Worm (Caenorhabditis elegans) whole organism, L3 larva: ENCODE data around the gene K07C11.7.

ENCODE experiments used
- R02D3.7 ChIP-seq: fragments of 150-350 bp; optimal IDR thresholded peaks from 2 replicates; lab custom pipeline; 2014; ENCODE audit warnings: missing biosample characterization, missing genetic modification characterization
- ZK546.5 ChIP-seq: sonication (generic microtip); optimal IDR thresholded peaks from 2 replicates; lab custom pipeline; 2017; ENCODE audit warnings: missing biosample characterization, missing genetic modification characterization
- aly-2 ChIP-seq: fragments of 150-350 bp; optimal IDR thresholded peaks from 2 replicates; lab custom pipeline; 2014; ENCODE audit warnings: missing biosample characterization, missing genetic modification characterization
- ama-1 ChIP-seq: fragments of 150-350 bp; optimal IDR thresholded peaks from 2 replicates; lab custom pipeline; 2018
- ceh-16 ChIP-seq: sonication (generic microtip); optimal IDR thresholded peaks from 2 replicates; lab custom pipeline; 2017; ENCODE audit warnings: missing biosample characterization, missing genetic modification characterization
- ceh-28 ChIP-seq: fragments of 150-350 bp; optimal IDR thresholded peaks from 2 replicates; lab custom pipeline; 2014; ENCODE audit warnings: missing biosample characterization, missing genetic modification reagents, missing genetic modification characterization
- ceh-82 ChIP-seq: fragments of 150-350 bp; optimal IDR thresholded peaks from 2 replicates; lab custom pipeline; 2014; ENCODE audit warnings: missing biosample characterization, missing genetic modification characterization
- ceh-9 ChIP-seq: sonication (generic microtip); optimal IDR thresholded peaks from 2 replicates; lab custom pipeline; 2018; ENCODE audit warnings: missing biosample characterization, missing genetic modification characterization
- daf-12 ChIP-seq: fragments of 150-350 bp; optimal IDR thresholded peaks from 2 replicates; lab custom pipeline; 2014; ENCODE audit warnings: missing biosample characterization, missing genetic modification reagents, missing genetic modification characterization
- egl-27 ChIP-seq: sonication (generic microtip); optimal IDR thresholded peaks from 4 replicates; lab custom pipeline; 2017; ENCODE audit warnings: missing biosample characterization, missing genetic modification reagents, missing genetic modification characterization
- egl-5 ChIP-seq: fragments of 150-350 bp; optimal IDR thresholded peaks from 2 replicates; lab custom pipeline; 2017; ENCODE audit warnings: missing biosample characterization, missing genetic modification reagents, missing genetic modification characterization, inconsistent platforms
- elt-2 ChIP-seq: sonication (generic microtip); optimal IDR thresholded peaks from 2 replicates; lab custom pipeline; 2016; ENCODE audit warnings: missing genetic modification reagents, mild to moderate bottlenecking, missing genetic modification characterization, missing compliant biosample characterization
- elt-3 ChIP-seq, 3 experiments: fragments of 150-350 bp in 1 of 3; sonication (generic microtip) in 2 of 3; optimal IDR thresholded peaks; 2 replicates in 2 of 3; 4 replicates in 1 of 3; lab custom pipeline; 2014 to 2017; ENCODE audit warnings: missing biosample characterization in 3 of 3, missing genetic modification characterization in 3 of 3
- eor-1 ChIP-seq, 2 experiments: fragments of 150-350 bp; optimal IDR thresholded peaks; 2 replicates each; lab custom pipeline; 2014 to 2018; ENCODE audit warnings: missing biosample characterization in 2 of 2, missing genetic modification characterization in 2 of 2
- fkh-10 ChIP-seq: sonication (generic microtip); optimal IDR thresholded peaks from 2 replicates; lab custom pipeline; 2017; ENCODE audit warnings: missing biosample characterization, missing genetic modification reagents, missing genetic modification characterization
- fkh-2 ChIP-seq: fragments of 150-350 bp; optimal IDR thresholded peaks from 2 replicates; lab custom pipeline; 2014; ENCODE audit warnings: missing biosample characterization, missing genetic modification reagents, missing genetic modification characterization
- fos-1 ChIP-seq: fragments of 150-350 bp; optimal IDR thresholded peaks from 2 replicates; lab custom pipeline; 2014; ENCODE audit warnings: missing biosample characterization, missing genetic modification characterization
- hmg-11 ChIP-seq: sonication (generic microtip); optimal IDR thresholded peaks from 2 replicates; lab custom pipeline; 2016; ENCODE audit warnings: missing genetic modification characterization, missing compliant biosample characterization
- jun-1 ChIP-seq: fragments of 150-350 bp; optimal IDR thresholded peaks from 2 replicates; lab custom pipeline; 2014; ENCODE audit warnings: missing biosample characterization, missing genetic modification reagents, missing genetic modification characterization
- lsy-12 ChIP-seq: sonication (generic microtip); optimal IDR thresholded peaks from 2 replicates; lab custom pipeline; 2016; ENCODE audit warnings: mild to moderate bottlenecking, missing genetic modification characterization, missing compliant biosample characterization
- mdl-1 ChIP-seq: fragments of 150-350 bp; optimal IDR thresholded peaks from 2 replicates; lab custom pipeline; 2014; ENCODE audit warnings: missing biosample characterization, missing genetic modification characterization
- mml-1 ChIP-seq: fragments of 150-350 bp; sonication (generic microtip); optimal IDR thresholded peaks from 3 replicates; lab custom pipeline; 2014; ENCODE audit warnings: missing biosample characterization, missing genetic modification characterization
- nfya-1 ChIP-seq: sonication (generic microtip); optimal IDR thresholded peaks from 2 replicates; lab custom pipeline; 2017; ENCODE audit warnings: missing genetic modification characterization, mild to moderate bottlenecking, missing compliant biosample characterization, antibody characterized with exemption, moderate library complexity; ENCODE audit not compliant: insufficient read depth
- nhr-11 ChIP-seq: fragments of 150-350 bp; optimal IDR thresholded peaks from 2 replicates; lab custom pipeline; 2014; ENCODE audit warnings: missing biosample characterization, missing genetic modification characterization
- nhr-12 ChIP-seq: fragments of 150-350 bp; optimal IDR thresholded peaks from 2 replicates; lab custom pipeline; 2014; ENCODE audit warnings: missing biosample characterization, missing genetic modification characterization
- nhr-23 ChIP-seq: fragments of 150-350 bp; optimal IDR thresholded peaks from 2 replicates; lab custom pipeline; 2014; ENCODE audit warnings: missing biosample characterization, missing genetic modification reagents, missing genetic modification characterization
- nhr-237 ChIP-seq: fragments of 150-350 bp; optimal IDR thresholded peaks from 2 replicates; lab custom pipeline; 2014; ENCODE audit warnings: missing biosample characterization, missing genetic modification characterization
- nhr-25 ChIP-seq: sonication (generic microtip); optimal IDR thresholded peaks from 2 replicates; lab custom pipeline; 2017; ENCODE audit warnings: missing biosample characterization, missing genetic modification characterization
- nhr-28 ChIP-seq: fragments of 150-350 bp; optimal IDR thresholded peaks from 2 replicates; lab custom pipeline; 2014; ENCODE audit warnings: missing biosample characterization, missing genetic modification characterization
- nhr-43 ChIP-seq: sonication (generic microtip); optimal IDR thresholded peaks from 2 replicates; lab custom pipeline; 2016; ENCODE audit warnings: mild to moderate bottlenecking, missing genetic modification characterization, missing compliant biosample characterization; ENCODE audit not compliant: poor library complexity, severe bottlenecking
- nhr-67 ChIP-seq: fragments of 150-350 bp; optimal IDR thresholded peaks from 2 replicates; lab custom pipeline; 2014; ENCODE audit warnings: missing biosample characterization, missing genetic modification characterization
- nhr-76 ChIP-seq: fragments of 150-350 bp; sonication (generic microtip); optimal IDR thresholded peaks from 5 replicates; lab custom pipeline; 2014; ENCODE audit warnings: missing biosample characterization, missing genetic modification characterization
- nhr-77 ChIP-seq: fragments of 150-350 bp; optimal IDR thresholded peaks from 2 replicates; lab custom pipeline; 2014; ENCODE audit warnings: missing biosample characterization, missing genetic modification characterization
- pha-4 ChIP-seq: fragments of 150-350 bp; optimal IDR thresholded peaks from 2 replicates; lab custom pipeline; 2014; ENCODE audit warnings: missing biosample characterization, missing genetic modification reagents, missing genetic modification characterization
- pqm-1 ChIP-seq: fragments of 150-350 bp; optimal IDR thresholded peaks from 2 replicates; lab custom pipeline; 2017; ENCODE audit warnings: missing biosample characterization, missing genetic modification characterization, inconsistent platforms
- sea-2 ChIP-seq: fragments of 150-350 bp; sonication (generic microtip); optimal IDR thresholded peaks from 4 replicates; lab custom pipeline; 2014; ENCODE audit warnings: missing biosample characterization, missing genetic modification reagents, missing genetic modification characterization
- skn-1 ChIP-seq: fragments of 150-350 bp; optimal IDR thresholded peaks from 2 replicates; lab custom pipeline; 2014; ENCODE audit warnings: missing biosample characterization, missing genetic modification characterization
- snpc-4 ChIP-seq: fragments of 150-350 bp; optimal IDR thresholded peaks from 2 replicates; lab custom pipeline; 2014; ENCODE audit warnings: missing biosample characterization, missing genetic modification characterization
- tbx-2 ChIP-seq: sonication (generic microtip); optimal IDR thresholded peaks from 2 replicates; lab custom pipeline; 2016; ENCODE audit warnings: mild to moderate bottlenecking, missing genetic modification characterization, missing compliant biosample characterization
- unc-39 ChIP-seq: sonication (generic microtip); optimal IDR thresholded peaks from 4 replicates; lab custom pipeline; 2017; ENCODE audit warnings: missing biosample characterization, missing genetic modification characterization
- unc-62 ChIP-seq: fragments of 150-350 bp; sonication (generic microtip); optimal IDR thresholded peaks from 4 replicates; lab custom pipeline; 2014; ENCODE audit warnings: missing biosample characterization, missing genetic modification reagents, missing genetic modification characterization
- zag-1 ChIP-seq: fragments of 150-350 bp; optimal IDR thresholded peaks from 2 replicates; lab custom pipeline; 2014; ENCODE audit warnings: missing biosample characterization, missing genetic modification characterization
- ztf-11 ChIP-seq: fragments of 150-350 bp; optimal IDR thresholded peaks from 2 replicates; lab custom pipeline; 2014; ENCODE audit warnings: missing biosample characterization, missing genetic modification characterization
- ztf-4 ChIP-seq: fragments of 150-350 bp; optimal IDR thresholded peaks from 2 replicates; lab custom pipeline; 2014; ENCODE audit warnings: missing biosample characterization, missing genetic modification characterization

Gene K07C11.7

DNA sequence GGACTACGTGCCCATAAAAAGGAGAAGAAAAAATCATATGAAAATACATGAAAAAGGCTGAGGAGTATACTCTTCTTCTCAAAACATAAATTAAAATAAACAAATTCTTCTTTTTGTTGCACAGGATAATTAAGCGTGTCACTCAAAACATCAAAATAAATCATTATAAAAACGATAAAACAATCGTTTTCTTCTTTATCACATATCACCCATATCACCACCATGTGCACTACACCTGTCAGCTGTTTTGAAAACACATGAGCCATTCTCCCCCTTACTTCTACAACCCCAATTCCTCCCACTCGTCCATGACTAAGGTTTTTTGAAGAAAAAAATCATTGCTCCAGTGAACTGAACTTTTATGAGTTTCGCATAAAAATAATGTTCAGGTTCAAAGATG is 38.8 kb upstream of the K07C11.7 start:
- peak; percentile 47 for TF ChIP-seq egl-5 (tag; lab: Kevin White, UChicago)
- no peak for TF ChIP-seq ceh-82 (tag; lab: Kevin White, UChicago)
- no peak for TF ChIP-seq fos-1 (tag; lab: Kevin White, UChicago)
- TF ChIP-seq ztf-4, result no peak
- no peak for TF ChIP-seq ceh-16
- no peak for TF ChIP-seq skn-1 (tag; lab: Kevin White, UChicago)
- no peak for TF ChIP-seq nhr-76 (tag; lab: Kevin White, UChicago)

DNA sequence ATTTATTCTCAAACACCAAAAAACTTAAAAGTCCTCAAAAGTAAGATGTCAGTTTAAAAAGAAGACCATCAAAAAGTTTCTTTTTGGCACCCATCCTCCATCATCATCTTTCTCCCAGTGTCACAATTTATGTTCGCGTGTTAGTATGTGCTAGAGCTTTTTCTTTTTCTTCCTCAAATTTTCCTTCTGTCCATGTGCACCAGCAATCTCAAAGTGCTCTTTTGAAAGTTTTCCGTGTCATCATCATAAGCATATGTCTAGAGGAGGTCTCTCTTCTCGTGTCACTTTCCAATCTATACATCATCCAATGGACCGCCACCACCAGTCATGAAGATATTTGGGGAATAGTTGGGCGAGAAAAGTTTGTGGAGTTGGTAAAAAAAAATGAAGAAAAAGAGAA is 37.3 kb upstream of the K07C11.7 start:
- no peak for TF ChIP-seq ztf-11 (tag; lab: Kevin White, UChicago)
- TF ChIP-seq sea-2, result no peak
- no peak for TF ChIP-seq ceh-9 (tag; lab: Kevin White, UChicago)
- no peak for TF ChIP-seq nhr-23 (tag; lab: Kevin White, UChicago)
- no peak for TF ChIP-seq mdl-1 (tag; lab: Kevin White, UChicago)
- TF ChIP-seq snpc-4 (tag; lab: Kevin White, UChicago), result no peak
- TF ChIP-seq nfya-1, result no peak
- TF ChIP-seq fkh-10, result no peak
- no peak for TF ChIP-seq nhr-67 (tag; lab: Kevin White, UChicago)
- TF ChIP-seq nhr-77, result no peak
- no peak for TF ChIP-seq nhr-25 (tag; lab: Kevin White, UChicago)
- no peak for TF ChIP-seq nhr-237
- no peak for TF ChIP-seq eor-1 (tag; optimal IDR thresholded peaks at IDR 0.05; lab: Kevin White, UChicago)
- no peak for TF ChIP-seq zag-1
- no peak for TF ChIP-seq fkh-2
- no peak for TF ChIP-seq nhr-12
- no peak for TF ChIP-seq elt-3 (tag; optimal IDR thresholded peaks at IDR 0.05; lab: Kevin White, UChicago)

- TF ChIP-seq elt-2 (tag; lab: Kevin White, UChicago) (no peak), nhr-77 (no peak), aly-2 (tag; lab: Kevin White, UChicago) (no peak)
- TF ChIP-seq, all 47 proteins: peak for 0
These were observed 36.4 kb upstream of the K07C11.7 start, which contains the start of gene C16D9.6 for ce11 chrV:8250208-8250607. Gene C16D9.6 (minus strand): TSS chrV:8250308.

DNA sequence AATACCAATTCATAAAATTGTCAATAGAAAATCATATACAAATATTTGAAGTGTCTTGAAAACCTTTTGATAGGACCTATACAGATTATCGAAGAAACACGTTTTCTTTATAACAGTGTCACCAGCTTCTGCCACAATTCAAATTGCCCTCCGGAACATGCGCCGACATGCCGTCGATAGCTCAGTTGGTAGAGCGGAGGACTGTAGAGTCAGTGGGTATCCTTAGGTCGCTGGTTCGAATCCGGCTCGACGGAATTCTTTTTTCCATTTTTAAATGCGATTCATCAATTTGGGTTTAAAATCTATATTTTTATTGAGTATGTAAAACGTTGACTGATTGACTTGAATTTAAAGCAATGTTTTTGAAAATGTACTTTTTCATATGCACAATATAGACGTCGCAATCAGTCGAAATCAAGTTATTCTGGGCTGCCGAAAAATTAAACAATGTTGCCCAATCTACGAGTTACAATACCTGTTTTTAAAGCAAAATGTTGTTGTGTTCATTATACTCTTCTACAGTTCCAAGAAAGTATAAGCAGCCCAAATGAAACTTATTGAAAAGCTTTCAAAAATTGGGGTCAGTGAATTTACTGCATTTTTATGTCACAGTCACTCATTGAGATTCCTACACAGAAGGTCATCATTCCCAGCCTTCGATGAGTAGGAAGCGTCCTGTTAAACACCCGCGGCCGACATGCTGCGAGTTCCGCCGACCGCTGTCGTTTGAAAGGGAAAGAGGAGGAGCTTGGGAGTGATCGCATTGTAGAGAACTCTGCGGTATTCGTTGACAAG is 33.7 kb upstream of the K07C11.7 start:
- no peak for TF ChIP-seq nhr-237
- peak; percentile 11 for TF ChIP-seq egl-27
- TF ChIP-seq tbx-2 (tag; lab: Kevin White, UChicago), result peak; percentile 14
- no peak for TF ChIP-seq aly-2 (tag; lab: Kevin White, UChicago)
- TF ChIP-seq fkh-2, result no peak
- no peak for TF ChIP-seq ceh-9 (tag; lab: Kevin White, UChicago)
- TF ChIP-seq ceh-16, result no peak
- TF ChIP-seq ztf-4, result peak; percentile 20
- peak; percentile 10 for TF ChIP-seq unc-62 (GFP tag; lab: Kevin White, UChicago)
- no peak for TF ChIP-seq mml-1 (tag; lab: Kevin White, UChicago)
- TF ChIP-seq elt-3 (tag; optimal IDR thresholded peaks at IDR 0.05; lab: Kevin White, UChicago), result peak in 1 of 3 experiments; percentile 68
- peak; percentile 20 for TF ChIP-seq pha-4 (tag; lab: Kevin White, UChicago)
- no peak for TF ChIP-seq skn-1 (tag; lab: Kevin White, UChicago)
- no peak for TF ChIP-seq ZK546.5 (tag; lab: Kevin White, UChicago)
- TF ChIP-seq mdl-1 (tag; lab: Kevin White, UChicago), result no peak
- peak; percentile 95 for TF ChIP-seq ama-1 (lab: Kevin White, UChicago)
- TF ChIP-seq pqm-1, result peak; percentile 82
- TF ChIP-seq nhr-28, result no peak
- TF ChIP-seq unc-39 (tag; lab: Kevin White, UChicago), result no peak
- TF ChIP-seq fos-1 (tag; lab: Kevin White, UChicago), result peak; percentile 48
- TF ChIP-seq daf-12 (tag; lab: Kevin White, UChicago), result no peak
- peak; percentile 62 for TF ChIP-seq nhr-25 (tag; lab: Kevin White, UChicago)
- no peak for TF ChIP-seq zag-1
- no peak for TF ChIP-seq ztf-11 (tag; lab: Kevin White, UChicago)
- peak; percentile 66 for TF ChIP-seq elt-2 (tag; lab: Kevin White, UChicago)
- peak; percentile 57 for TF ChIP-seq R02D3.7
- no peak for TF ChIP-seq nhr-11
- peak; percentile 78 for TF ChIP-seq nhr-77
- TF ChIP-seq lsy-12 (tag; lab: Kevin White, UChicago), result peak; percentile 53
- TF ChIP-seq fkh-10, result no peak
- TF ChIP-seq hmg-11 (tag; lab: Kevin White, UChicago), result no peak
- TF ChIP-seq nhr-76 (tag; lab: Kevin White, UChicago), result no peak
- TF ChIP-seq eor-1 (tag; optimal IDR thresholded peaks at IDR 0.05; lab: Kevin White, UChicago), result no peak
- TF ChIP-seq nhr-67 (tag; lab: Kevin White, UChicago), result no peak
- TF ChIP-seq jun-1 (tag; lab: Kevin White, UChicago), result peak; percentile 25
- peak; percentile 17 for TF ChIP-seq ceh-82 (tag; lab: Kevin White, UChicago)
- TF ChIP-seq egl-5 (tag; lab: Kevin White, UChicago), result no peak
- TF ChIP-seq sea-2, result no peak
- peak; percentile 88 for TF ChIP-seq nhr-43 (tag; lab: Kevin White, UChicago)
- peak; percentile 69 for TF ChIP-seq ceh-28 (tag; lab: Kevin White, UChicago)
